Worm (Caenorhabditis elegans) whole organism, young adult: ENCODE data around the gene amt-4.
A peak's percentile ranks its signal among the peaks of the same experiment; 100 is the strongest.

Experiments used
- B0019.2 ChIP-seq: fragments of 200-800 bp; sonication (Bioruptor generic); conservative IDR thresholded peaks from 2 replicates; pipeline ENCODE4 v1.3.6; 2022; ENCODE audit warnings: missing genetic modification reagents, missing genetic modification characterization, missing compliant biosample characterization
- C17E4.6 ChIP-seq: fragments of 200-800 bp; sonication (Bioruptor generic); IDR thresholded peaks from 2 replicates; pipeline ENCODE4 v1.3.6; 2022; ENCODE audit warnings: missing genetic modification reagents, missing genetic modification characterization, missing compliant biosample characterization
- D2030.7 ChIP-seq: fragments of 200-800 bp; sonication (Bioruptor generic); IDR thresholded peaks from 2 replicates; pipeline ENCODE4 v1.3.6; 2022; ENCODE audit warnings: missing genetic modification reagents, missing genetic modification characterization, missing compliant biosample characterization
- F22D6.2 ChIP-seq: sonication (generic microtip); optimal IDR thresholded peaks from 2 replicates; lab custom pipeline; 2016; ENCODE audit warnings: mild to moderate bottlenecking, missing genetic modification characterization, missing compliant biosample characterization
- F23B12.7 ChIP-seq: sonication (generic microtip); optimal IDR thresholded peaks from 2 replicates; lab custom pipeline; 2017; ENCODE audit warnings: missing genetic modification characterization, mild to moderate bottlenecking, missing compliant biosample characterization, antibody characterized with exemption, moderate library complexity; ENCODE audit not compliant: insufficient read depth
- F52B5.7 ChIP-seq: sonication (generic microtip); optimal IDR thresholded peaks from 2 replicates; lab custom pipeline; 2016; ENCODE audit warnings: mild to moderate bottlenecking, missing genetic modification characterization, missing compliant biosample characterization
- F57C9.4 ChIP-seq: sonication (generic microtip); optimal IDR thresholded peaks from 2 replicates; lab custom pipeline; 2017; ENCODE audit warnings: mild to moderate bottlenecking, missing genetic modification characterization, missing compliant biosample characterization
- K11D2.4 ChIP-seq: fragments of 200-800 bp; sonication (Bioruptor generic); IDR thresholded peaks from 2 replicates; pipeline ENCODE4 v1.3.6; 2022; ENCODE audit warnings: missing genetic modification reagents, missing genetic modification characterization, missing compliant biosample characterization
- K12H6.12 ChIP-seq: fragments of 200-800 bp; sonication (Bioruptor generic); optimal IDR thresholded peaks from 2 replicates; lab custom pipeline; 2018; ENCODE audit warnings: mild to moderate bottlenecking, missing genetic modification characterization, missing compliant biosample characterization
- Y56A3A.18 ChIP-seq: fragments of 200-800 bp; sonication (Bioruptor generic); IDR thresholded peaks from 2 replicates; pipeline ENCODE4 v1.3.6; 2022; ENCODE audit warnings: missing genetic modification reagents, missing genetic modification characterization, missing compliant biosample characterization
- aptf-2 ChIP-seq: fragments of 200-800 bp; sonication (Bioruptor generic); conservative IDR thresholded peaks from 2 replicates; pipeline ENCODE4 v1.3.6; 2022; ENCODE audit warnings: missing genetic modification reagents, missing genetic modification characterization, missing compliant biosample characterization
- athp-1 ChIP-seq: sonication (generic microtip); optimal IDR thresholded peaks from 2 replicates; lab custom pipeline; 2017; ENCODE audit warnings: mild to moderate bottlenecking, missing genetic modification characterization, missing compliant biosample characterization
- attf-5 ChIP-seq: fragments of 200-800 bp; sonication (Bioruptor generic); optimal IDR thresholded peaks from 2 replicates; lab custom pipeline; 2018; ENCODE audit warnings: mild to moderate bottlenecking, missing genetic modification characterization, missing compliant biosample characterization
- bed-2 ChIP-seq: fragments of 200-800 bp; sonication (Bioruptor generic); IDR thresholded peaks from 2 replicates; pipeline ENCODE4 v1.3.6; 2022; ENCODE audit warnings: missing genetic modification reagents, missing genetic modification characterization, missing compliant biosample characterization
- cebp-1 ChIP-seq, 2 experiments: fragments of 200-800 bp in 1 of 2; sonication (Bioruptor generic) in 1 of 2; sonication (generic microtip) in 1 of 2; IDR thresholded peaks in 1 of 2; optimal IDR thresholded peaks in 1 of 2; 2 replicates each; pipeline versions ENCODE4 v1.3.6 to Lab custom; 2017 to 2022; ENCODE audit warnings: missing compliant biosample characterization in 2 of 2, missing genetic modification characterization in 2 of 2, mild to moderate bottlenecking in 1 of 2, missing genetic modification reagents in 1 of 2, moderate library complexity in 1 of 2
- ceh-27 ChIP-seq: fragments of 200-800 bp; sonication (Bioruptor generic); optimal IDR thresholded peaks from 2 replicates; lab custom pipeline; 2018; ENCODE audit warnings: mild to moderate bottlenecking, missing genetic modification characterization, moderate library complexity, missing compliant biosample characterization
- ceh-79 ChIP-seq: sonication (generic microtip); optimal IDR thresholded peaks from 2 replicates; lab custom pipeline; 2017; ENCODE audit warnings: mild to moderate bottlenecking, missing genetic modification characterization, missing compliant biosample characterization
- chd-7 ChIP-seq: sonication (generic microtip); optimal IDR thresholded peaks from 2 replicates; lab custom pipeline; 2016; ENCODE audit warnings: mild to moderate bottlenecking, missing genetic modification characterization, moderate library complexity, missing compliant biosample characterization
- die-1 ChIP-seq: sonication (generic microtip); optimal IDR thresholded peaks from 2 replicates; lab custom pipeline; 2016; ENCODE audit warnings: missing genotype, mild to moderate bottlenecking, missing genetic modification characterization, missing compliant biosample characterization
- efl-1 ChIP-seq: fragments of 150-350 bp; optimal IDR thresholded peaks from 2 replicates; lab custom pipeline; 2014; ENCODE audit warnings: missing biosample characterization, missing genetic modification reagents, missing genetic modification characterization
- egl-44 ChIP-seq: fragments of 200-800 bp; sonication (Bioruptor generic); IDR thresholded peaks from 2 replicates; pipeline ENCODE4 v1.3.6; 2022; ENCODE audit warnings: missing genetic modification reagents, missing genetic modification characterization, missing compliant biosample characterization
- egrh-3 ChIP-seq: fragments of 200-800 bp; sonication (Bioruptor generic); IDR thresholded peaks from 2 replicates; pipeline ENCODE4 v1.3.6; 2022; ENCODE audit warnings: missing genetic modification reagents, missing genetic modification characterization, missing compliant biosample characterization
- ekl-4 ChIP-seq: fragments of 200-800 bp; sonication (Bioruptor generic); IDR thresholded peaks from 2 replicates; pipeline ENCODE4 v1.3.6; 2022; ENCODE audit warnings: missing genetic modification reagents, missing genetic modification characterization, missing compliant biosample characterization
- him-1 ChIP-seq: sonication (generic microtip); optimal IDR thresholded peaks from 2 replicates; lab custom pipeline; 2016; ENCODE audit warnings: missing genotype, missing genetic modification reagents, missing genetic modification characterization, missing compliant biosample characterization
- hmg-1.2 ChIP-seq: fragments of 200-800 bp; sonication (Bioruptor generic); IDR thresholded peaks from 2 replicates; pipeline ENCODE4 v1.3.6; 2022; ENCODE audit warnings: missing genetic modification reagents, missing genetic modification characterization, missing compliant biosample characterization
- hmg-20 ChIP-seq: fragments of 200-800 bp; sonication (Bioruptor generic); IDR thresholded peaks from 2 replicates; pipeline ENCODE4 v1.3.6; 2022; ENCODE audit warnings: missing genetic modification reagents, missing genetic modification characterization, missing compliant biosample characterization
- let-526 ChIP-seq: fragments of 200-800 bp; sonication (Bioruptor generic); IDR thresholded peaks from 2 replicates; pipeline ENCODE4 v1.3.6; 2022; ENCODE audit warnings: missing genetic modification reagents, missing genetic modification characterization, missing compliant biosample characterization
- lin-26 ChIP-seq: fragments of 200-800 bp; sonication (Bioruptor generic); IDR thresholded peaks from 2 replicates; pipeline ENCODE4 v1.3.6; 2022; ENCODE audit warnings: missing genetic modification reagents, missing genetic modification characterization, missing compliant biosample characterization
- lin-35 ChIP-seq, 3 experiments: fragments of 150-350 bp in 2 of 3; sonication (generic microtip) in 1 of 3; optimal IDR thresholded peaks; 2 replicates each; lab custom pipeline; 2014 to 2018; ENCODE audit warnings: missing biosample characterization in 3 of 3, missing genetic modification characterization in 3 of 3, missing genetic modification reagents in 3 of 3
- lin-40 ChIP-seq: sonication (generic microtip); optimal IDR thresholded peaks from 2 replicates; lab custom pipeline; 2016; ENCODE audit warnings: missing genetic modification characterization, mild to moderate bottlenecking, missing compliant biosample characterization, missing genotype, missing genetic modification reagents
- mcd-1 ChIP-seq: fragments of 200-800 bp; sonication (Bioruptor generic); IDR thresholded peaks from 2 replicates; pipeline ENCODE4 v1.3.6; 2022; ENCODE audit warnings: missing genetic modification reagents, missing genetic modification characterization, missing compliant biosample characterization
- mes-4 ChIP-seq: sonication (generic microtip); optimal IDR thresholded peaks from 2 replicates; lab custom pipeline; 2016; ENCODE audit warnings: missing genotype, missing genetic modification characterization, missing compliant biosample characterization
- nfya-1 ChIP-seq: sonication (generic microtip); optimal IDR thresholded peaks from 2 replicates; lab custom pipeline; 2017; ENCODE audit warnings: antibody characterized with exemption, missing compliant biosample characterization, missing genetic modification characterization, borderline replicate concordance; ENCODE audit not compliant: insufficient read depth
- nfyb-1 ChIP-seq: fragments of 200-800 bp; sonication (Bioruptor generic); IDR thresholded peaks from 2 replicates; pipeline ENCODE4 v1.3.6; 2022; ENCODE audit warnings: missing genetic modification reagents, missing genetic modification characterization, missing compliant biosample characterization
- nhr-27 ChIP-seq: fragments of 200-800 bp; sonication (Bioruptor generic); optimal IDR thresholded peaks from 2 replicates; lab custom pipeline; 2018; ENCODE audit warnings: mild to moderate bottlenecking, missing genetic modification characterization, moderate library complexity, missing compliant biosample characterization
- nhr-80 ChIP-seq: sonication (generic microtip); optimal IDR thresholded peaks from 2 replicates; lab custom pipeline; 2016; ENCODE audit warnings: missing genetic modification characterization, missing compliant biosample characterization
- nhr-90 ChIP-seq: sonication (generic microtip); optimal IDR thresholded peaks from 2 replicates; lab custom pipeline; 2016; ENCODE audit warnings: missing genotype, mild to moderate bottlenecking, missing genetic modification characterization, missing compliant biosample characterization
- pbrm-1 ChIP-seq: fragments of 200-800 bp; sonication (Bioruptor generic); IDR thresholded peaks from 2 replicates; pipeline ENCODE4 v1.3.6; 2022; ENCODE audit warnings: missing genetic modification reagents, missing genetic modification characterization, missing compliant biosample characterization
- rcor-1 ChIP-seq: fragments of 200-800 bp; sonication (Bioruptor generic); IDR thresholded peaks from 2 replicates; pipeline ENCODE4 v1.3.6; 2022; ENCODE audit warnings: missing genetic modification reagents, missing genetic modification characterization, missing compliant biosample characterization
- somi-1 ChIP-seq: fragments of 200-800 bp; sonication (Bioruptor generic); optimal IDR thresholded peaks from 2 replicates; lab custom pipeline; 2018; ENCODE audit warnings: mild to moderate bottlenecking, missing genetic modification characterization, missing compliant biosample characterization
- tbp1 ChIP-seq: fragments of 200-800 bp; sonication (Bioruptor generic); optimal IDR thresholded peaks from 2 replicates; lab custom pipeline; 2018; ENCODE audit warnings: mild to moderate bottlenecking, missing genetic modification characterization, missing compliant biosample characterization
- tlf-1 ChIP-seq: fragments of 200-800 bp; sonication (Bioruptor generic); optimal IDR thresholded peaks from 2 replicates; lab custom pipeline; 2018; ENCODE audit warnings: mild to moderate bottlenecking, missing genetic modification characterization, missing compliant biosample characterization
- xnd-1 ChIP-seq: sonication (generic microtip); optimal IDR thresholded peaks from 2 replicates; lab custom pipeline; 2016; ENCODE audit warnings: missing genotype, missing genetic modification reagents, missing genetic modification characterization, missing compliant biosample characterization
- zfh-2 ChIP-seq: fragments of 200-800 bp; sonication (Bioruptor generic); conservative IDR thresholded peaks from 2 replicates; pipeline ENCODE4 v1.3.6; 2022; ENCODE audit warnings: missing genetic modification reagents, missing genetic modification characterization, missing compliant biosample characterization
- ztf-18 ChIP-seq: sonication (generic microtip); optimal IDR thresholded peaks from 2 replicates; lab custom pipeline; 2016; ENCODE audit warnings: missing genotype, mild to moderate bottlenecking, missing genetic modification characterization, missing compliant biosample characterization
- ztf-25 ChIP-seq: fragments of 200-800 bp; sonication (Bioruptor generic); IDR thresholded peaks from 2 replicates; pipeline ENCODE4 v1.3.6; 2022; ENCODE audit warnings: missing genetic modification reagents, missing genetic modification characterization, missing compliant biosample characterization
- ztf-26 ChIP-seq: sonication (generic microtip); optimal IDR thresholded peaks from 2 replicates; lab custom pipeline; 2017; ENCODE audit warnings: missing genetic modification characterization, missing compliant biosample characterization

The amt-4 gene

DNA sequence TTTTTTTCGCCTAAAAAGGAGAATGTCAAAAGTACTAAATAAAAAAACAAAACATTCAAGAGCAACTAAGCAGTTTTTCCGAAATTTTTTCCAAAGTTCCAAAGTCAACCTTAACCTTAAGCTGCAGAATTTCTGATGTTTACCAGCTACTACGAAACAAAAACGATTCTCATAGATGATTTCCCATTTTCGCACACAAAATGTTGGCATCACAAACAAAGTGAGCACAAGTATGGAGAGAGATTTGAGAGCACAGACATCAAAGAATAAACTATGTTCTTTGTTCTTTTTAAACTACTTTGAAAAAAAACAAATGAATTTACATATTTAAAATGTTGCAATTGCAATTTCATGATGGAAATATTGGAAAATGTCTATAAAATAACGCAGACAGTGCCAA, 41.8 kb upstream of the amt-4 start:
- TF ChIP-seq nfya-1 (tag; lab: Kevin White, UChicago): no peak
- TF ChIP-seq hmg-1.2 (GFP tag; lab: Robert Waterston, UW): no peak
- TF ChIP-seq F23B12.7 (tag; lab: Kevin White, UChicago): no peak
- no peak for TF ChIP-seq B0019.2 (GFP tag; lab: Robert Waterston, UW)
- TF ChIP-seq nhr-90 (tag; lab: Kevin White, UChicago): no peak
- TF ChIP-seq hmg-20: no peak
- TF ChIP-seq rcor-1: no peak
- TF ChIP-seq let-526 (GFP tag; lab: Robert Waterston, UW): no peak
- TF ChIP-seq efl-1 (GFP tag; lab: Kevin White, UChicago): no peak
- no peak for TF ChIP-seq him-1 (tag; lab: Kevin White, UChicago)
- TF ChIP-seq, all 124 proteins: peak for 0

DNA sequence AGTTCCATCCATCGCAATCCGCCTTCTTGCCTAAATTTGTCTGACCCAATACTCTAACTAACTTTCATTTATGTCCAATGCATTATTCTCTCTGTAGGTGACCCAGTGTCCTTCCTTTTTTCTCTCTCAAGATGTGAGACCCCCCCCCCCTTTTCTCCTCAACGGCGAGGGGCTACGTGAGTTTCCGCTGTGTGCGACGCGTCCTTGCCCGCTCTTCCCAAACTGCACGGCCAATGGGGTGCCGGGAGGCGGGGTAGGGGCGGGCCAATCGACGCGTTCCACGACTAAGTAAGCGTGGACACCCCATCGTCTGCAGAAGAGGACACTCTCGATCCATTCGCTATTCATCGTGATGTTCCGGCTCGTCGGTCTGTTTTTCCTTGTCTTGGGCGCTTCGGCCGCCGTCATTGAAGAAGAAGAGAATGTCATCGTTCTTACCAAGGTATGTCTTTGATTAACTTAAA, 41.2 kb upstream of the amt-4 start, which contains the start of gene pdi-2:
Gene pdi-2, plus strand, starts transcription at position 269 of the 464 bp plus-strand sequence.
- TF ChIP-seq F52B5.7 (tag; lab: Kevin White, UChicago) (peak; percentile 35), pbrm-1 (GFP tag; lab: Robert Waterston, UW) (peak; percentile 68; the same call in 1 of the 2 replicates), ztf-25 (GFP tag; lab: Robert Waterston, UW) (no peak), K11D2.4 (GFP tag; lab: Robert Waterston, UW) (peak; percentile 74), xnd-1 (no peak), K12H6.12 (tag; lab: Kevin White, UChicago) (peak; percentile 51), athp-1 (tag; lab: Kevin White, UChicago) (peak; percentile 10), ekl-4 (GFP tag; lab: Robert Waterston, UW) (peak; percentile 59), D2030.7 (0 out of 2 replicates have a peak, but pooled peaks have one; percentile 18), C17E4.6 (GFP tag; lab: Robert Waterston, UW) (no peak), nhr-80 (tag; lab: Kevin White, UChicago) (peak; percentile 54), mcd-1 (GFP tag; lab: Robert Waterston, UW) (peak; percentile 70), F57C9.4 (tag; lab: Kevin White, UChicago) (no peak), lin-40 (tag; lab: Kevin White, UChicago) (peak; percentile 50), chd-7 (peak; percentile 74), egrh-3 (GFP tag; lab: Robert Waterston, UW) (peak; percentile 96), tbp1 (GFP tag; lab: Kevin White, UChicago) (peak; percentile 24), mes-4 (tag; lab: Kevin White, UChicago) (no peak), aptf-2 (no peak), ceh-27 (GFP tag; lab: Kevin White, UChicago) (peak; percentile 86), F22D6.2 (tag; lab: Kevin White, UChicago) (no peak), ztf-26 (peak; percentile 75), lin-26 (0 out of 2 replicates have a peak, but pooled peaks have one; percentile 19), nfyb-1 (GFP tag; lab: Robert Waterston, UW) (peak; percentile 100), attf-5 (GFP tag; lab: Kevin White, UChicago) (peak; percentile 64), die-1 (tag; lab: Kevin White, UChicago) (no peak), tlf-1 (peak; percentile 25), bed-2 (GFP tag; lab: Robert Waterston, UW) (peak; percentile 12; the same call in 1 of the 2 replicates), Y56A3A.18 (GFP tag; lab: Robert Waterston, UW) (no peak), nhr-27 (peak; percentile 16), ztf-18 (tag; lab: Kevin White, UChicago) (peak; percentile 10), hmg-1.2 (GFP tag; lab: Robert Waterston, UW) (peak; percentile 35), ceh-79 (tag; lab: Kevin White, UChicago) (peak; percentile 11), cebp-1 (GFP tag; IDR thresholded peaks at IDR 0.05; lab: Robert Waterston, UW) (peak; percentile 58; the same call in 1 of the 2 replicates), cebp-1 (tag; optimal IDR thresholded peaks at IDR 0.05; lab: Kevin White, UChicago) (peak; percentile 65), zfh-2 (GFP tag; lab: Robert Waterston, UW) (peak; percentile 99), somi-1 (GFP tag; lab: Kevin White, UChicago) (peak; percentile 75), egl-44 (GFP tag; lab: Robert Waterston, UW) (peak; percentile 53; the same call in 1 of the 2 replicates), lin-35 (GFP tag; optimal IDR thresholded peaks at IDR 0.05; lab: Kevin White, UChicago) (peak in 1 of 3 experiments; percentile 44)
